Fruit fly (Drosophila melanogaster): Measurements from ENCODE around the gene CG3061.

dm6 chr3R:14059703-14060300 is 27.6 kb downstream of the CG3061 start:
- no peak for TF ChIP-seq Dad (GFP tag; optimal IDR thresholded peaks at IDR 0.05)
- no peak for TF ChIP-seq tup (GFP tag; optimal IDR thresholded peaks at IDR 0.05)
- no peak for TF ChIP-seq CG7357 (GFP tag; IDR thresholded peaks at IDR 0.05)
- TF ChIP-seq PHDP (tag; optimal IDR thresholded peaks at IDR 0.05) = no peak
- no peak for TF ChIP-seq gcm (GFP tag; optimal IDR thresholded peaks at IDR 0.05)
- TF ChIP-seq CG14860 (GFP tag; IDR thresholded peaks at IDR 0.05; ENCODE audit: partially characterized antibody) = no peak
- TF ChIP-seq CG12236 (GFP tag; optimal IDR thresholded peaks at IDR 0.05) = no peak
- no peak for TF ChIP-seq YL-1 (GFP tag; optimal IDR thresholded peaks at IDR 0.05)
- no peak for TF ChIP-seq Hr78 (GFP tag; optimal IDR thresholded peaks at IDR 0.05)
- TF ChIP-seq fd96Cb (tag; optimal IDR thresholded peaks at IDR 0.05) = no peak
- TF ChIP-seq inv (GFP tag; IDR thresholded peaks at IDR 0.05; ENCODE audit: partially characterized antibody) = no peak
- no peak for TF ChIP-seq gfzf (GFP tag; optimal IDR thresholded peaks at IDR 0.05)
- no peak for TF ChIP-seq Hr51 (GFP tag; optimal IDR thresholded peaks at IDR 0.05)
- TF ChIP-seq pfk (GFP tag; optimal IDR thresholded peaks at IDR 0.05) = no peak
